Worm (Caenorhabditis elegans) whole organism, late embryonic: Measurements from ENCODE around the gene Y105C5B.20.

Experiments used
- K02D7.2 ChIP-seq: sonication (generic microtip); optimal IDR thresholded peaks from 2 replicates; lab custom pipeline; 2017; ENCODE audit warnings: mild to moderate bottlenecking, missing genetic modification characterization, missing compliant biosample characterization
- K09A11.1 ChIP-seq: sonication (generic microtip); optimal IDR thresholded peaks from 2 replicates; lab custom pipeline; 2017; ENCODE audit warnings: antibody characterized with exemption, mild to moderate bottlenecking, missing genetic modification characterization, missing compliant biosample characterization; ENCODE audit not compliant: insufficient read depth
- ceh-2 ChIP-seq: sonication (generic microtip); optimal IDR thresholded peaks from 2 replicates; lab custom pipeline; 2016; ENCODE audit warnings: missing genotype, missing genetic modification characterization, missing compliant biosample characterization
- ceh-24 ChIP-seq: sonication (generic microtip); optimal IDR thresholded peaks from 2 replicates; lab custom pipeline; 2016; ENCODE audit warnings: mild to moderate bottlenecking, missing genetic modification characterization, missing compliant biosample characterization
- ceh-31 ChIP-seq: sonication (generic microtip); optimal IDR thresholded peaks from 2 replicates; lab custom pipeline; 2016; ENCODE audit warnings: missing genetic modification characterization, missing compliant biosample characterization
- ceh-34 ChIP-seq: sonication (generic microtip); optimal IDR thresholded peaks from 2 replicates; lab custom pipeline; 2016; ENCODE audit warnings: mild to moderate bottlenecking, missing genetic modification characterization, missing compliant biosample characterization
- ceh-48 ChIP-seq: sonication (generic microtip); optimal IDR thresholded peaks from 2 replicates; lab custom pipeline; 2016; ENCODE audit warnings: missing genetic modification characterization, inconsistent platforms, missing compliant biosample characterization
- ceh-6 ChIP-seq: fragments of 200-800 bp; sonication (Bioruptor generic); optimal IDR thresholded peaks from 2 replicates; lab custom pipeline; 2018; ENCODE audit warnings: mild to moderate bottlenecking, missing genetic modification characterization, missing compliant biosample characterization
- dmd-4 ChIP-seq: sonication (generic microtip); optimal IDR thresholded peaks from 2 replicates; lab custom pipeline; 2016; ENCODE audit warnings: borderline replicate concordance, missing genetic modification characterization, missing compliant biosample characterization
- elt-2 ChIP-seq: sonication (generic microtip); optimal IDR thresholded peaks from 2 replicates; lab custom pipeline; 2016; ENCODE audit warnings: missing genetic modification reagents, missing genetic modification characterization, missing compliant biosample characterization
- ets-4 ChIP-seq: sonication (generic microtip); optimal IDR thresholded peaks from 2 replicates; lab custom pipeline; 2016; ENCODE audit warnings: missing genetic modification characterization, missing compliant biosample characterization
- hlh-15 ChIP-seq: sonication (generic microtip); optimal IDR thresholded peaks from 2 replicates; lab custom pipeline; 2016; ENCODE audit warnings: missing genetic modification characterization, missing compliant biosample characterization
- hlh-30 ChIP-seq: sonication (generic microtip); optimal IDR thresholded peaks from 2 replicates; lab custom pipeline; 2017; ENCODE audit warnings: antibody characterized with exemption, missing genetic modification characterization, missing compliant biosample characterization; ENCODE audit not compliant: insufficient read depth
- odd-2 ChIP-seq: sonication (generic microtip); optimal IDR thresholded peaks from 2 replicates; lab custom pipeline; 2017; ENCODE audit warnings: antibody characterized with exemption, mild to moderate bottlenecking, missing genetic modification characterization, missing compliant biosample characterization
- pag-3 ChIP-seq: sonication (generic microtip); optimal IDR thresholded peaks from 2 replicates; lab custom pipeline; 2016; ENCODE audit warnings: missing compliant biosample characterization, missing genetic modification characterization, borderline replicate concordance
- pax-1 ChIP-seq: fragments of 150-350 bp; optimal IDR thresholded peaks from 2 replicates; lab custom pipeline; 2014; ENCODE audit warnings: missing biosample characterization, missing genetic modification characterization
- pha-2 ChIP-seq: sonication (generic microtip); optimal IDR thresholded peaks from 2 replicates; lab custom pipeline; 2017; ENCODE audit warnings: mild to moderate bottlenecking, missing genetic modification characterization, missing compliant biosample characterization
- pha-4 ChIP-seq: fragments of 150-350 bp; optimal IDR thresholded peaks from 2 replicates; lab custom pipeline; 2018; ENCODE audit warnings: missing biosample characterization, missing genetic modification reagents, missing genetic modification characterization
- sdc-2 ChIP-seq: sonication (generic microtip); optimal IDR thresholded peaks from 2 replicates; lab custom pipeline; 2016; ENCODE audit warnings: missing genotype, missing genetic modification characterization, missing compliant biosample characterization
- sox-2 ChIP-seq: fragments of 200-800 bp; sonication (Bioruptor generic); IDR thresholded peaks from 2 replicates; pipeline ENCODE4 v1.3.6; 2022; ENCODE audit warnings: missing genetic modification reagents, missing genetic modification characterization, missing compliant biosample characterization
- sox-4 ChIP-seq: sonication (generic microtip); optimal IDR thresholded peaks from 2 replicates; lab custom pipeline; 2017; ENCODE audit warnings: mild to moderate bottlenecking, missing genetic modification characterization, inconsistent platforms, missing compliant biosample characterization
- syd-9 ChIP-seq: sonication (generic microtip); optimal IDR thresholded peaks from 2 replicates; lab custom pipeline; 2016; ENCODE audit warnings: mild to moderate bottlenecking, missing genetic modification characterization, moderate library complexity, missing compliant biosample characterization
- tbx-2 ChIP-seq: sonication (generic microtip); optimal IDR thresholded peaks from 2 replicates; lab custom pipeline; 2016; ENCODE audit warnings: missing genetic modification characterization, missing compliant biosample characterization
- unc-42 ChIP-seq: sonication (generic microtip); optimal IDR thresholded peaks from 2 replicates; lab custom pipeline; 2016; ENCODE audit warnings: missing genotype, missing genetic modification characterization, missing compliant biosample characterization
- unc-86 ChIP-seq: sonication (generic microtip); optimal IDR thresholded peaks from 2 replicates; lab custom pipeline; 2016; ENCODE audit warnings: missing genetic modification characterization, missing compliant biosample characterization
- zip-5 ChIP-seq: sonication (generic microtip); optimal IDR thresholded peaks from 2 replicates; lab custom pipeline; 2016; ENCODE audit warnings: missing genetic modification characterization, missing compliant biosample characterization
- ztf-16 ChIP-seq: sonication (generic microtip); optimal IDR thresholded peaks from 2 replicates; lab custom pipeline; 2017; ENCODE audit warnings: missing genetic modification characterization, missing compliant biosample characterization

The Y105C5B.20 gene

ce11 chrIV:15951640-15952039 lies 42.8 kb downstream of the Y105C5B.20 start, which contains the start of gene Y105C5B.15:
TSS of gene Y105C5B.15 (plus strand) at chrIV:15951936.
- TF ChIP-seq unc-86 (tag; lab: Kevin White, UChicago) (no peak), sox-2 (no peak), elt-2 (tag; lab: Kevin White, UChicago) (peak; percentile 1), pha-2 (no peak), pha-4 (tag; lab: Kevin White, UChicago) (no peak), pax-1 (tag; lab: Kevin White, UChicago) (no peak), dmd-4 (no peak)

DNA sequence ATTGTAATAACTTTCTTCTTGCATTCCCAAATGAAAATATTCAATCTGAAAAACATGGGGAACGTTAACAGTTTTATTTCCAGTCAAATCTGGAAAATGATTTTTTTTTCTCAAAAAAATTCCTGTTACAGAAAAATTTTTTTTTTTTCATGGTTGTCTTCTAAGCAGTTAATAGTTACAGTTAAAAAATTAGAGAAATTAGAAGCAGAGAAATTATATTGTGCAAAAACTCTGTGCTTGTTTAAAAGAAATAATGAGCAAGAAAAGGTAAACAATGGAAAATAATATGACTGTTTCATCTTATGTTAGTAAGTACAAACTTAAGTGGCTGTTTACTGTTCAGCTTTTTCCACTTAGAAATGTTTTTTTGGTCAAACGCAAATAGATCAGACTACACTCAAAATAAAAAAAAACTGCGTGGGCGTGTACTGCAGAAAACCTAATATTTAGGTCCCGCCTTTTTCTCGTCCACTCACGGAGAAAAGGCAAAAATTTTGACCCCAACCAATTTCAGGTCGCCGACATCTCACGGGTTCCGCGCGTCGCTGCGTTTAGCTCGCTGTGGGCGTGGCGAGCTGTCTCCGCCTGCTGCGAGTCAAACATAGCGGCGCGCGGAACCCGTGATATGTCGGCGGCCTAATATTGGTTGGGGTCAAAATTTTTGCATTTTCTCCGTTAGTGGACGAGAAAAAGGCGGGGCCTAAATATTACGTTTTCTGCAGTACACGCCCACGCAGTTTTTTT lies 43.4 kb downstream of the Y105C5B.20 start, which contains the start of gene ifas-3:
Gene ifas-3, minus strand, starts transcription at position 51 of the 744 bp plus-strand sequence.
- TF ChIP-seq ceh-48 (tag; lab: Kevin White, UChicago), result no peak
- no peak for TF ChIP-seq sox-2
- no peak for TF ChIP-seq ceh-31 (tag; lab: Kevin White, UChicago)
- TF ChIP-seq hlh-15 (tag; lab: Kevin White, UChicago), result no peak
- TF ChIP-seq tbx-2, result no peak
- TF ChIP-seq ceh-34 (tag; lab: Kevin White, UChicago), result no peak
- TF ChIP-seq unc-42 (tag; lab: Kevin White, UChicago), result no peak

DNA sequence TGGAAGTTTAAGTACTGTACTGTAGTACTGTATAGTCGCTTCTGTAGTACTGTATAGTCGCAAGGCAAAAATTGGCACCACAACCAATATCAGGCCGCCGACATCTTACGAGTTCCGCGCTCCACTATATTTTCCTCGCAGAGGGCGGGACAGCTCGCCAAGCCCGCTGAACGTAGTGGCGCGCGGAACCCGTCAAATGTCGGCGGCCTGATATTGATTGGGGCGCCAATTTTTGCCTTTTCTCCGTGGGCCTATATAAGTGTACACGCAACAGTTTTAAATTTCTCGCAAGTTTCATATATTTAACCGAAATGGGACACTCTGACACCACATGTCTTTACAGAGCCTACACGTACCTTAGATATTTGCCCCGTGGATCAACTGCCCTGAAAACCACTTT lies 44.4 kb downstream of the Y105C5B.20 start:
- TF ChIP-seq pha-4 (tag; lab: Kevin White, UChicago), result no peak
- no peak for TF ChIP-seq ets-4
- TF ChIP-seq K02D7.2, result no peak
- TF ChIP-seq ceh-24 (tag; lab: Kevin White, UChicago), result no peak
- TF ChIP-seq ceh-2 (tag; lab: Kevin White, UChicago), result no peak
- TF ChIP-seq pax-1 (tag; lab: Kevin White, UChicago), result no peak
- no peak for TF ChIP-seq pha-2
- TF ChIP-seq K09A11.1 (tag; lab: Kevin White, UChicago), result no peak
- no peak for TF ChIP-seq zip-5 (tag; lab: Kevin White, UChicago)
- no peak for TF ChIP-seq syd-9

ce11 chrIV:15946507-15946906 lies 47.9 kb downstream of the Y105C5B.20 start, which contains the start of gene skr-10:
TSS of gene skr-10 (plus strand) at chrIV:15946807.
- TF ChIP-seq hlh-30 (no peak), pag-3 (tag; lab: Kevin White, UChicago) (no peak), odd-2 (tag; lab: Kevin White, UChicago) (no peak), sox-4 (tag; lab: Kevin White, UChicago) (no peak), ceh-6 (no peak), sdc-2 (no peak), ztf-16 (no peak)
